Fruit fly (Drosophila melanogaster) whole organism, pupa: Measurements from ENCODE around the gene CG3588.

ENCODE experiments used
- CG10348 ChIP-seq: fragments of 200-800 bp; sonication (Bioruptor generic); IDR thresholded peaks from 2 replicates; pipeline ENCODE4 v1.3.6; 2022; ENCODE audit warnings: missing biosample characterization, missing genetic modification characterization
- CG12605 ChIP-seq: fragments of 200-800 bp; sonication (Bioruptor generic); IDR thresholded peaks from 2 replicates; pipeline ENCODE4 v1.3.6; 2022; ENCODE audit warnings: missing biosample characterization, missing genetic modification characterization
- CG13204 ChIP-seq: fragments of 200-800 bp; sonication (Bioruptor generic); optimal IDR thresholded peaks from 2 replicates; lab custom pipeline; 2018; ENCODE audit warnings: missing biosample characterization, mild to moderate bottlenecking, missing genetic modification characterization, moderate library complexity
- CG14655 ChIP-seq: fragments of 200-800 bp; sonication (Bioruptor generic); optimal IDR thresholded peaks from 3 replicates; lab custom pipeline; 2017; ENCODE audit warnings: mild to moderate bottlenecking, missing biosample characterization, missing genetic modification reagents, missing genetic modification characterization
- CG15710 ChIP-seq: fragments of 200-800 bp; sonication (Bioruptor generic); optimal IDR thresholded peaks from 2 replicates; lab custom pipeline; 2018; ENCODE audit warnings: missing biosample characterization, mild to moderate bottlenecking, missing genetic modification characterization, moderate library complexity
- CG17806 ChIP-seq: fragments of 200-800 bp; sonication (Bioruptor generic); optimal IDR thresholded peaks from 2 replicates; lab custom pipeline; 2018; ENCODE audit warnings: missing biosample characterization, mild to moderate bottlenecking, missing genetic modification characterization, moderate library complexity
- CG32121 ChIP-seq: fragments of 200-800 bp; sonication (Bioruptor generic); IDR thresholded peaks from 2 replicates; pipeline ENCODE4 v1.3.6; 2022; ENCODE audit warnings: missing biosample characterization, missing genetic modification characterization
- CG34367 ChIP-seq: fragments of 200-800 bp; sonication (Bioruptor generic); optimal IDR thresholded peaks from 2 replicates; lab custom pipeline; 2018; ENCODE audit warnings: missing biosample characterization, mild to moderate bottlenecking, missing genetic modification characterization
- CG4496 ChIP-seq: fragments of 200-800 bp; sonication (Bioruptor generic); IDR thresholded peaks from 3 replicates; pipeline ENCODE4 v1.3.6; 2022; ENCODE audit warnings: missing biosample characterization, missing genetic modification characterization
- CG8159 ChIP-seq: fragments of 200-800 bp; sonication (Bioruptor generic); optimal IDR thresholded peaks from 3 replicates; lab custom pipeline; 2018; ENCODE audit warnings: missing biosample characterization, mild to moderate bottlenecking, missing genetic modification characterization, moderate library complexity
- CG8301 ChIP-seq: fragments of 200-800 bp; sonication (Bioruptor generic); optimal IDR thresholded peaks from 2 replicates; lab custom pipeline; 2018; ENCODE audit warnings: missing biosample characterization, mild to moderate bottlenecking, missing genetic modification characterization
- CG9948 ChIP-seq: fragments of 200-800 bp; sonication (Bioruptor generic); optimal IDR thresholded peaks from 2 replicates; lab custom pipeline; 2018; ENCODE audit warnings: missing biosample characterization, mild to moderate bottlenecking, missing genetic modification characterization, moderate library complexity
- D1 ChIP-seq: fragments of 200-800 bp; sonication (Bioruptor generic); optimal IDR thresholded peaks from 2 replicates; lab custom pipeline; 2018; ENCODE audit warnings: missing biosample characterization, mild to moderate bottlenecking, missing genetic modification characterization, moderate library complexity
- EcR ChIP-seq: fragments of 200-800 bp; sonication (Bioruptor generic); optimal IDR thresholded peaks from 3 replicates; lab custom pipeline; 2019; ENCODE audit warnings: missing biosample characterization, missing genetic modification characterization, mild to moderate bottlenecking, moderate library complexity, missing genetic modification reagents
- Ets98B ChIP-seq: fragments of 200-800 bp; sonication (Bioruptor generic); IDR thresholded peaks from 2 replicates; pipeline ENCODE4 v1.3.6; 2022; ENCODE audit warnings: missing biosample characterization, missing genetic modification characterization
- Pif1A ChIP-seq: fragments of 200-800 bp; sonication (Bioruptor generic); optimal IDR thresholded peaks from 3 replicates; lab custom pipeline; 2016; ENCODE audit warnings: missing biosample characterization, missing genetic modification characterization
- Pif1B ChIP-seq: fragments of 200-800 bp; sonication (Bioruptor generic); optimal IDR thresholded peaks from 3 replicates; lab custom pipeline; 2016; ENCODE audit warnings: missing biosample characterization, missing genetic modification characterization
- Snoo ChIP-seq: fragments of 200-800 bp; sonication (Bioruptor generic); optimal IDR thresholded peaks from 3 replicates; lab custom pipeline; 2017; ENCODE audit warnings: missing biosample characterization, mild to moderate bottlenecking, missing genetic modification characterization, inconsistent platforms
- fd96Ca ChIP-seq: fragments of 200-800 bp; sonication (Bioruptor generic); IDR thresholded peaks from 3 replicates; pipeline ENCODE4 v1.3.6; 2022; ENCODE audit warnings: missing biosample characterization, missing genetic modification characterization
- gl ChIP-seq: fragments of 200-800 bp; sonication (Bioruptor generic); optimal IDR thresholded peaks from 2 replicates; lab custom pipeline; 2018; ENCODE audit warnings: missing biosample characterization, mild to moderate bottlenecking, missing genetic modification characterization
- rn ChIP-seq: fragments of 200-800 bp; sonication (Bioruptor generic); IDR thresholded peaks from 2 replicates; pipeline ENCODE4 v1.3.6; 2022; ENCODE audit warnings: missing biosample characterization, missing genetic modification characterization

Gene CG3588

dm6 chrX:2938556-2938955, 19.0 kb downstream of the CG3588 start, which contains the start of gene CG14420:
Gene CG14420, plus strand, starts transcription at chrX:2938856.
- TF ChIP-seq D1 (no peak), EcR (GFP tag; lab: Kevin White, UChicago) (no peak), CG32121 (no peak), CG4496 (no peak), Pif1A (no peak)
- TF ChIP-seq, all 21 proteins: peak for 0

dm6 chrX:2941108-2941507, 21.5 kb downstream of the CG3588 start, which contains the start of gene CG14421:
Gene CG14421, plus strand, starts transcription at chrX:2941408.
- TF ChIP-seq EcR (GFP tag; lab: Kevin White, UChicago) (no peak), CG34367 (tag; lab: Kevin White, UChicago) (no peak), rn (GFP tag; lab: Robert Waterston, UW) (no peak), CG12605 (no peak)

DNA sequence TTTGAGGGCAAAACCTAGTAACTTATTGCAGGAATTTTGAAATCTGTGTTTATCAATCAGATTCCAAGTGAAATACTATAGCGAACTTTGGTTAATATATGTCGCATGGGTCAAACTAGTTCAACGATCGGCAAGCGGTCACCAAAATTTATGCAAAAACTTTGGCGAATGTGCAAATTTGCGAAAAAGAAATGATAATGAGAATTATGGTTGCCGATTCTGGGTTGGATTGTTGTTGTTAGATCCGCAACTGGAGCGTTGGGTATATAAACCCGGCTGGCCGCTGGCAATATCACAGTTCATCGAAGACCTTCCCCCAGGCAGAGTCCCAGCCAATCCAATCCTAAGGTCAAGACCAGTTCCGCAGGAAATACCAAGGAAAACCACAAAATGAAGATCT, 23.5 kb downstream of the CG3588 start, which contains the start of gene CG14422:
Gene CG14422 (plus strand): TSS at position 301 of the 400 bp plus-strand sequence.
- no peak for TF ChIP-seq rn (GFP tag; lab: Robert Waterston, UW)

DNA sequence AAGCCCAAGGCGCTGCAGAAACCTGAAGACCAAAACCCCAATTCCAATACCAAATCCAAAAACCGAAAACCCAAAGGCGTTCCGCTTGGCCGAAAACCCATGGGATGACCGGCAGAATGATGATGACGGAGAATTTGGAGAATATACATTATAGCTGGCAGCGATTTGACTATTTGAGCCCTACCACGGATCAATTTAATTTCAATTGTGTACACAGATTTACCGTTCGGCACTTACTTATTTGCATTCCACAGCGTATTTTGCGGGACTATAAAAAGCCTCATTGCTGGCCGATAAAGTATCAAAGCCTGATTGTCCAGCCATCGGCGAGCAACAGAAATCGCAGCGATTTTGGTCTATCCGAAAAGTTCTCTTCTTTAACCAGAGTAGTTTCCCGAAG, 25.5 kb downstream of the CG3588 start, which contains the start of gene CG14423:
Gene CG14423 (plus strand): TSS at position 301 of the 400 bp plus-strand sequence.
- TF ChIP-seq gl (tag; lab: Kevin White, UChicago) (no peak), EcR (GFP tag; lab: Kevin White, UChicago) (no peak), CG13204 (no peak), CG8301 (tag; lab: Kevin White, UChicago) (no peak), CG8159 (tag; lab: Kevin White, UChicago) (no peak), CG12605 (no peak), CG9948 (tag; lab: Kevin White, UChicago) (no peak), Ets98B (GFP tag; lab: Robert Waterston, UW) (no peak), CG32121 (no peak)

DNA sequence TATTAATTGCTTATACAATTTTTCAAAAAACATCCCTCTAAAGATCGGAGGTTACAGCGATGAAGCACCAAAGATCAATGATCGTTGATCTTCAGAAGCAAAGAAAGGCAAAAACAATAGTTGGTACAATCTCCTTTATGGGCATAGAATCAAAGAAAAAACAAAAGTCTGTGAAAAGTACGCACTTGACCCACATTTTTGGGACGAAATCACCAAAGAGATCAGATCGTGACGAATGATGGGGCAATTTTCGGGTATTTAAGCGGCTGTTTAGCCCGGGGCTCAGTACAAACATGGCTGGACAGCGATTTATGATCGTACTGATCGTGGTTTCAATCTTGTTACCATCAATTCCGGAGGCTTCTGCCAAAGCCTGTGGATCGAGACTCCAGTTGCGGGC, 27.2 kb downstream of the CG3588 start, which contains the start of gene CG17959:
Gene CG17959 (plus strand): TSS at position 301 of the 400 bp plus-strand sequence.
- TF ChIP-seq D1 (no peak), CG34367 (tag; lab: Kevin White, UChicago) (no peak), Ets98B (GFP tag; lab: Robert Waterston, UW) (no peak), gl (tag; lab: Kevin White, UChicago) (no peak), CG14655 (GFP tag; lab: Kevin White, UChicago) (no peak), CG13204 (no peak), CG10348 (GFP tag; lab: Robert Waterston, UW) (no peak), CG17806 (tag; lab: Kevin White, UChicago) (no peak), Pif1B (no peak), CG15710 (tag; lab: Kevin White, UChicago) (no peak), Snoo (no peak), CG32121 (no peak), rn (GFP tag; lab: Robert Waterston, UW) (no peak)
- TF ChIP-seq, all 21 proteins: peak for 0

dm6 chrX:2947545-2948072, 28.0 kb downstream of the CG3588 start, which contains the start of gene CG3603:
Gene CG3603, plus strand, starts transcription at chrX:2948034.
- TF ChIP-seq Pif1A, result peak; percentile 87
- TF ChIP-seq Pif1B, result peak; percentile 78
- TF ChIP-seq CG8301 (tag; lab: Kevin White, UChicago), result peak; percentile 66
- TF ChIP-seq CG34367 (tag; lab: Kevin White, UChicago), result peak; percentile 77
- TF ChIP-seq CG10348 (GFP tag; lab: Robert Waterston, UW), result no peak
- peak; percentile 69 for TF ChIP-seq CG13204
- peak; percentile 75 for TF ChIP-seq Ets98B (GFP tag; lab: Robert Waterston, UW)
- peak; percentile 55 for TF ChIP-seq CG17806 (tag; lab: Kevin White, UChicago)
- TF ChIP-seq CG8159 (tag; lab: Kevin White, UChicago), result peak; percentile 61
- no peak for TF ChIP-seq rn (GFP tag; lab: Robert Waterston, UW)
- TF ChIP-seq fd96Ca (GFP tag; lab: Robert Waterston, UW), result peak; percentile 44; the same call in 1 of the 3 replicates
- no peak for TF ChIP-seq EcR (GFP tag; lab: Kevin White, UChicago)
- peak; percentile 83 for TF ChIP-seq CG12605
- TF ChIP-seq CG9948 (tag; lab: Kevin White, UChicago), result no peak
- TF ChIP-seq CG14655 (GFP tag; lab: Kevin White, UChicago), result peak; percentile 78
- peak; percentile 73 for TF ChIP-seq CG32121
- TF ChIP-seq CG15710 (tag; lab: Kevin White, UChicago), result peak; percentile 37
- peak; percentile 82 for TF ChIP-seq gl (tag; lab: Kevin White, UChicago)
- peak; percentile 81 for TF ChIP-seq Snoo
- peak; percentile 81 for TF ChIP-seq CG4496
- TF ChIP-seq D1, result peak; percentile 26
- TF ChIP-seq, all 21 proteins: peak for 17

DNA sequence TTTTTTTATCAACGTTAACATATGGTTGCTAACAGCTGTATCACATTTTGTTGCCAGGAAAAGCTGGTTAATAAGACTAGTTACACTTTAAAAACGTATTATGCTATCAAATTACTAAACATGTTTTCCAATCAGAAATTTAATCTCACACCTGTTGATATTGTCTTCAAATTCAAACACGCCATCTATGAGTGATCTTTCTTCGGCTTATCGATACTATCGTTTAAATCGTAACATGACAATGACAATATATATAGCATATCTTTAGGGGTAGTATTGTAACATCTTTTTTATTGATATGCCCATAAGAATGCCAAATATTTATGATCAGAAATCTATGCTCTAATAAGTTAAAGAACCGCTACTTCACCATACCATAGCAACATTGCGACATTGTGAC, 29.5 kb downstream of the CG3588 start:
- TF ChIP-seq fd96Ca (GFP tag; lab: Robert Waterston, UW), result no peak
- TF ChIP-seq CG12605, result no peak
- no peak for TF ChIP-seq D1
- TF ChIP-seq CG17806 (tag; lab: Kevin White, UChicago), result no peak
- no peak for TF ChIP-seq Ets98B (GFP tag; lab: Robert Waterston, UW)
- TF ChIP-seq CG8301 (tag; lab: Kevin White, UChicago), result no peak
- no peak for TF ChIP-seq CG8159 (tag; lab: Kevin White, UChicago)
- no peak for TF ChIP-seq rn (GFP tag; lab: Robert Waterston, UW)
- TF ChIP-seq EcR (GFP tag; lab: Kevin White, UChicago), result no peak
- TF ChIP-seq CG32121, result no peak
- TF ChIP-seq CG10348 (GFP tag; lab: Robert Waterston, UW), result no peak
- TF ChIP-seq CG15710 (tag; lab: Kevin White, UChicago), result no peak
- TF ChIP-seq Pif1B, result no peak
- TF ChIP-seq gl (tag; lab: Kevin White, UChicago), result no peak
- no peak for TF ChIP-seq CG13204
- no peak for TF ChIP-seq CG14655 (GFP tag; lab: Kevin White, UChicago)
